Fruit fly (Drosophila melanogaster): ENCODE measurements around the gene CG15046.
A peak's percentile ranks its signal among the peaks of the same experiment; 100 is the strongest.

CG15046 gene

DNA sequence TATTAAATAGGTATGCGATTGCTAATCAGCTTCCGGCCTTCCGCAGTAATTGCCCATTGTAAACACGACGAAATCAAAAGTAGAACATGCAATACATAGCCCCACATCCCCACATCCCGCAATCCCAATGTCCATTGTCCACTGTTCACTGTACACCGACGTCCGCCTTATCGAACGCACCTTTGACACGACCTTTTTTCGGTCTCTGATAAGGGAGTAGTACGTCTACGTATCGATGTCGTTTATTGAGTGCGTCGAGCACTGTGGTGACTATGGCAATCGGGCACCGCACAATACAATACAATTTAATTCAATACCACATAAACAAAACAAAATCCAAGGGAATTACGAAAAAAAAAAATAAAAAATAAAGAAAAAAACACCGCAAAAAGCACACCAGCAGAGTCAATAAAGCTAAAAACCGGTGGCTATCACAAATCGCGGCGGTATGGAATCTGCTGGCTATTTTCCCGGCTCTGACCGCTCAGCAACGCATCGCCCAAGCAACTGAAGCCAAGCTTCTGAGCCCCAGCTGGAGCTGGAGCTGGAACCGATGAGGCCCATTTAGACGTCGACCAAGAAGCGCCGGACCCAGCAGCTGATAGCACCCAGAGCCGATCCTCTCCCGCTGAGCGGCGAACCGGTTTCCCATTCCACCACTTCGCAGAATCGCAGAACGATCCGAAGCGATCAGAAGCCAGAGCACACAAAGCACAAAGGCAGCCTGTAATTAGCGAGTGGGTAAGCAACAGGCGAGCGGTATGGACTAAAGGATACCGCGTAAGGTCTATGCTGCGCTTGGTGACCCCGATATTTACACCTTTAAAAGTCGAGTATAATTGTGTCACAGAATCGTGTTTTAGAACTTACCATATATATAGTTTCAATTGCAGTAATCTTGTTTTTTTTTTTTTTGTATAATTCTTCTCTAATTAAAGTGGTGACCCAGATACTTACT is 5.9 kb downstream of the CG15046 start, which contains the start of gene Hayan (continued):
- TF ChIP-seq CG6854 (GFP tag; optimal IDR thresholded peaks at IDR 0.05) (peak; percentile 88), CG6808 (GFP tag; optimal IDR thresholded peaks at IDR 0.05) (peak; percentile 85)

DNA sequence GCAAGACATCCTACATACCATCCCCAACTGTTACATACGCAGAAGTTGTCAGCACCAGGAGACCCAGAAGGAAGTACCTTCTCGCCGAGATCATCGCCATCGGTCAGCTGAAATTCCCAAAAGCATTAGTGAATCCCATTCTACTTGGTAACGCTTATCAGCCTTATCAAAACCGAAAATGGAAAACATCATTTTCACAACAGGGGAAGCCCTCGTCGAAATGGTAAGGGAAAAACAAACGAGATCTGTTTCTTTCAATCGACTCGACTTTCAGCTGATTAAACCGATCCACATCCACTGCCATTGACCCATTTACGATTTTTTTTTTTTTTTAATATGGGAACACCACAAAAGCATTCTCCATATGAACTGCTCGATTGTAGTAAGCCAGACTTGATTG is 6.9 kb downstream of the CG15046 start:
- TF ChIP-seq Eip78C (GFP tag) (no peak), achi (GFP tag; optimal IDR thresholded peaks at IDR 0.05) (no peak), eg (GFP tag; IDR thresholded peaks at IDR 0.05) (no peak), svp (GFP tag) (no peak)

DNA sequence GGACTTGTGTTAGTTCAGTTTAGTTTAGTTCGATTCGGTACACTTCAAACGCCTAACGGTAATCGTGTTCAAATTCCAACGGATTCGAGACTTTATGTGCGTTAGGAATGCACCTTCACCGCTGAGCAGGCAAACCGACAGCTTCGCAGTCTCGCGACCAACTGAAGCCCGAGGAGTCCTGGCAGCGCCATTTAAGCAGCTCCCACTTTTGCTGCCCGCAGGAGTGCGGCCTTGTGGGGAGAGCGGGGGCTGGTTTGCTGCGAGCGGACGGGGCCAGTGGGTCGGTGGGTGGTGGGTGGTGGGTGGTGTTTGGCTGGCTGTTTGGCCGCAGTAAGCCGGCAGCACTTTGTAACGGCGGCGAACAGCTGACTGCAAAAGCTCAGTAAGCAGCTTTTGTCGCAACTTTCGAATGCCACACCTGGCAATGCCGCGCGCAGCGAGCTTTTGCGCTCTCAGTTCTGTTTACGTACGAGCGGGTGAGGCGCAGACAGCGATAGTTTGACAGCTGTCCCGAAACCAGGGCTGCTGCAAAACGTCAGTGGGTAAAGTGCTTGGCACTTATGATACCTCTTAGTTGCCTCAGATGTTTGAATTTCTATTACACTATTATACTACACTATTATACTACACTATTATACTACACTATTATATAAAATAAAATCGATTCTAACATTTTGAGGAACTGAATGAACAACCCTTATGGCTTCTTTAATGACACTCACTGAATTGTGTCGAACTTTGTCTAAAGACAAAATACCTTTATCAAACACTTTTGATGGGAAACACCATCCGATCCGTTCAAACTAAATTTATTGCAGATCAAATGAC is 9.9 kb downstream of the CG15046 start, which contains the start of gene CG32547:
Gene CG32547, minus strand, starts transcription at position 181 of the 828 bp plus-strand sequence.
- TF ChIP-seq CG6854 (GFP tag; optimal IDR thresholded peaks at IDR 0.05): no peak
- peak; percentile 15; the same call in 2 of the 3 replicates for TF ChIP-seq eg (GFP tag; IDR thresholded peaks at IDR 0.05)
- TF ChIP-seq CG6792 (GFP tag; optimal IDR thresholded peaks at IDR 0.05): no peak
- TF ChIP-seq Gug (GFP tag; IDR thresholded peaks at IDR 0.05): no peak
- no peak for TF ChIP-seq CG16779 (tag; optimal IDR thresholded peaks at IDR 0.05)
- TF ChIP-seq CG11902 (GFP tag; optimal IDR thresholded peaks at IDR 0.05): no peak
- TF ChIP-seq CG31627 (GFP tag; optimal IDR thresholded peaks at IDR 0.05): no peak
- no peak for TF ChIP-seq CG15336 (GFP tag; IDR thresholded peaks at IDR 0.05)
- TF ChIP-seq fd59A (GFP tag; optimal IDR thresholded peaks at IDR 0.05): no peak
- TF ChIP-seq OdsH (GFP tag; optimal IDR thresholded peaks at IDR 0.05): no peak
- no peak for TF ChIP-seq Sox102F (GFP tag; optimal IDR thresholded peaks at IDR 0.05)
- TF ChIP-seq CG3919 (GFP tag; optimal IDR thresholded peaks at IDR 0.05): no peak
- TF ChIP-seq CG11294 (GFP tag; IDR thresholded peaks at IDR 0.05): no peak
- TF ChIP-seq esn (GFP tag; optimal IDR thresholded peaks at IDR 0.05): peak; percentile 14
- no peak for TF ChIP-seq cyc (GFP tag; optimal IDR thresholded peaks at IDR 0.05)
- TF ChIP-seq Eip93F (GFP tag; optimal IDR thresholded peaks at IDR 0.05): no peak
- no peak for TF ChIP-seq spab (GFP tag; optimal IDR thresholded peaks at IDR 0.05)
- no peak for TF ChIP-seq topi (GFP tag; optimal IDR thresholded peaks at IDR 0.05)
- TF ChIP-seq salr (GFP tag; optimal IDR thresholded peaks at IDR 0.05): no peak
- no peak for TF ChIP-seq CG7368 (GFP tag; optimal IDR thresholded peaks at IDR 0.05)
- TF ChIP-seq fkh (GFP tag; optimal IDR thresholded peaks at IDR 0.05): peak; percentile 89
- no peak for TF ChIP-seq CG4318 (GFP tag; optimal IDR thresholded peaks at IDR 0.05)
- TF ChIP-seq fd85E (GFP tag; optimal IDR thresholded peaks at IDR 0.05): no peak
- TF ChIP-seq Ets21C (GFP tag; optimal IDR thresholded peaks at IDR 0.05): no peak
- TF ChIP-seq CG3032 (tag; optimal IDR thresholded peaks at IDR 0.05): no peak
- no peak for TF ChIP-seq Sox14 (GFP tag; optimal IDR thresholded peaks at IDR 0.05)
- no peak for TF ChIP-seq Hr38 (GFP tag; optimal IDR thresholded peaks at IDR 0.05)
- no peak for TF ChIP-seq lz (GFP tag; optimal IDR thresholded peaks at IDR 0.05)
- no peak for TF ChIP-seq CG10631 (GFP tag; optimal IDR thresholded peaks at IDR 0.05)
- no peak for TF ChIP-seq Lpt (GFP tag; optimal IDR thresholded peaks at IDR 0.05)
- no peak for TF ChIP-seq CG34406 (GFP tag; optimal IDR thresholded peaks at IDR 0.05)
- peak; percentile 12 for TF ChIP-seq CG6808 (GFP tag; optimal IDR thresholded peaks at IDR 0.05)
- no peak for TF ChIP-seq Smox (GFP tag; optimal IDR thresholded peaks at IDR 0.05)
- TF ChIP-seq CG9139 (GFP tag; optimal IDR thresholded peaks at IDR 0.05): no peak
- TF ChIP-seq ss (GFP tag; optimal IDR thresholded peaks at IDR 0.05): no peak
- TF ChIP-seq CG32006 (GFP tag; optimal IDR thresholded peaks at IDR 0.05): peak; percentile 23
- peak; percentile 91 for TF ChIP-seq achi (GFP tag; optimal IDR thresholded peaks at IDR 0.05)
- TF ChIP-seq Hr39 (GFP tag; optimal IDR thresholded peaks at IDR 0.05): peak; percentile 3
- no peak for TF ChIP-seq CG1621 (tag; optimal IDR thresholded peaks at IDR 0.05)
- no peak for TF ChIP-seq net (GFP tag; optimal IDR thresholded peaks at IDR 0.05)
- peak; percentile 2 for TF ChIP-seq Ets96B (tag; optimal IDR thresholded peaks at IDR 0.05)
- TF ChIP-seq Eip75B (GFP tag; optimal IDR thresholded peaks at IDR 0.05): no peak
